Fruit fly (Drosophila melanogaster) whole organism, adult: ENCODE data around the gene Alr.

Experiments
- Crg-1 ChIP-seq: fragments of 200-800 bp; sonication (Bioruptor generic); optimal IDR thresholded peaks from 2 replicates; lab custom pipeline; 2016; ENCODE audit warnings: missing biosample characterization, missing genetic modification characterization
- toe ChIP-seq: fragments of 200-800 bp; sonication (Bioruptor generic); optimal IDR thresholded peaks from 2 replicates; lab custom pipeline; 2016; ENCODE audit warnings: missing biosample characterization, missing genetic modification characterization

dm6 chrX:19783457-19783856 is 35.3 kb downstream of the Alr start, which contains the start of gene zld:
- TF ChIP-seq toe, result no peak
- TF ChIP-seq Crg-1, result no peak
